Fruit fly (Drosophila melanogaster) whole organism: ENCODE data around the gene CG16789.

Experiments used
- CG8478 ChIP-seq: fragments of >200 bp; optimal IDR thresholded peaks from 2 replicates; lab custom pipeline; 2018; ENCODE audit warnings: inconsistent platforms
- Dll ChIP-seq: fragments of >200 bp; optimal IDR thresholded peaks from 2 replicates; lab custom pipeline; 2017
- EcR ChIP-seq, 2 experiments: fragments of >200 bp; optimal IDR thresholded peaks; 2 replicates each; lab custom pipeline; 2017; ENCODE audit warnings: missing biosample characterization in 2 of 2, missing genetic modification characterization in 2 of 2, missing genetic modification reagents in 2 of 2

DNA sequence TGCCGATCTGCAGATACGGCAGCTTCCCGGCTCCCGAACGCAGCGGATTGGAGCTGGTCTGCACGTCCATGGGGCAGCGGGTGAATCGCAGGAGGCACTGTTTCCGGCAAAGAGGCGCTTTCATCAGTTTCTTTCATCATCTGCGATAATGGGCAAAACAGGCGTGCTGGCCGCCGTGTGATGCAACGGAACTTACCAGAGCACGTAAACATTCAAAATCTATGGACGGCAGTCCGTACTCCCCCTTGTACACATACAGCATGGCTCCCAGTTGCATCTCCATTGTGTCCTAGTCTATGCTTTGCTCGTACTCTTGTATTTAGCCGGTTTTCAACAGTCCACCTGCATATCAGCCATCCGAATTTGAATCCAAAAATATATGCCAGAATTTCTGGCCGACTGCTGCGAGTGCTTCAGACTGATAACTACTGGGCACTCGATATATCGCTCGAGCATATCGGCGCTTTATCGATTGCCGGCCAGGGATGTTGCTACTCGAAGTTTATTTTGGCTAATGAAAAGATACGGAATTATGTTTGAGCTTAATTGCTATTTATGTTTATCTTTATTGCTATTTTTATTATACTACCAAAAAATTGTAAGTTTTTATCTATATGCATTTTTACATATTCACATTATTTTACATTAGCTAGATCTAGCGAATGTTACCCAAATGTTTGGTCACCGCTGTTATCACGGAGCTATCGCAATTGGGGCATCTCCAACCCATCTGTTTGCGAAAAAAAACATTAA is 2.6 kb upstream of the CG16789 start, which contains the start of the genes CG9393 and Vps45:
- TF ChIP-seq CG8478 (lab: Kevin White, UChicago): no peak
- no peak for TF ChIP-seq EcR (GFP tag; optimal IDR thresholded peaks at IDR 0.05; lab: Kevin White, UChicago)
- no peak for TF ChIP-seq Dll (lab: Kevin White, UChicago)
